Fruit fly (Drosophila melanogaster) whole organism, embryonic: ENCODE measurements around the gene Eip75B.

Experiments
- Abd-B ChIP-seq: fragments of 200-800 bp; sonication (Bioruptor generic); optimal IDR thresholded peaks from 2 replicates; lab custom pipeline; 2018; ENCODE audit warnings: missing biosample characterization, mild to moderate bottlenecking, missing genetic modification characterization, moderate library complexity
- Awh ChIP-seq: fragments of 200-800 bp; sonication (Bioruptor generic); IDR thresholded peaks from 2 replicates; pipeline ENCODE4, ENCODE4 v1.3.6; 2022; ENCODE audit warnings: missing biosample characterization, missing genetic modification characterization
- BtbVII ChIP-seq: fragments of 200-800 bp; sonication (Bioruptor generic); optimal IDR thresholded peaks from 3 replicates; lab custom pipeline; 2017; ENCODE audit warnings: missing biosample characterization, mild to moderate bottlenecking, missing genetic modification characterization
- CG10321 ChIP-seq: fragments of 200-800 bp; sonication (Bioruptor generic); IDR thresholded peaks from 2 replicates; pipeline ENCODE4 v1.3.6; 2022; ENCODE audit warnings: missing biosample characterization, missing genetic modification characterization
- CG10543 ChIP-seq: fragments of 200-800 bp; sonication (Bioruptor generic); optimal IDR thresholded peaks from 3 replicates; lab custom pipeline; 2017; ENCODE audit warnings: missing biosample characterization, mild to moderate bottlenecking, missing genetic modification characterization, moderate library complexity
- CG13894 ChIP-seq: fragments of 200-800 bp; sonication (Bioruptor generic); optimal IDR thresholded peaks from 3 replicates; lab custom pipeline; 2018; ENCODE audit warnings: missing biosample characterization, mild to moderate bottlenecking, missing genetic modification characterization, moderate library complexity
- CG15269 ChIP-seq: fragments of 200-800 bp; sonication (Bioruptor generic); optimal IDR thresholded peaks from 2 replicates; lab custom pipeline; 2018; ENCODE audit warnings: missing biosample characterization, mild to moderate bottlenecking, missing genetic modification characterization, moderate library complexity
- CG31365 ChIP-seq: fragments of 200-800 bp; sonication (Bioruptor generic); optimal IDR thresholded peaks from 2 replicates; lab custom pipeline; 2018; ENCODE audit warnings: missing biosample characterization, mild to moderate bottlenecking, missing genetic modification characterization
- CG32772 ChIP-seq: fragments of 200-800 bp; sonication (Bioruptor generic); IDR thresholded peaks from 2 replicates; pipeline ENCODE4 v1.3.6; 2022; ENCODE audit warnings: missing biosample characterization, missing genetic modification characterization
- CG3847 ChIP-seq: fragments of 200-800 bp; sonication (Bioruptor generic); IDR thresholded peaks from 2 replicates; pipeline ENCODE4 v1.3.6; 2022; ENCODE audit warnings: missing biosample characterization, missing genetic modification characterization
- CG7745 ChIP-seq: fragments of 200-800 bp; sonication (Bioruptor generic); optimal IDR thresholded peaks from 2 replicates; lab custom pipeline; 2018; ENCODE audit warnings: missing biosample characterization, mild to moderate bottlenecking, missing genetic modification characterization, moderate library complexity
- CG8290 ChIP-seq, 3 experiments: fragments of 200-800 bp; sonication (Bioruptor generic); optimal IDR thresholded peaks; 2 replicates each; lab custom pipeline; 2016 to 2019; ENCODE audit warnings: missing biosample characterization in 3 of 3, missing genetic modification characterization in 3 of 3, mild to moderate bottlenecking in 2 of 3, moderate library complexity in 1 of 3
- CG9797 ChIP-seq: fragments of 200-800 bp; sonication (Bioruptor generic); optimal IDR thresholded peaks from 3 replicates; lab custom pipeline; 2018; ENCODE audit warnings: missing biosample characterization, mild to moderate bottlenecking, missing genetic modification characterization
- Camta ChIP-seq: fragments of 200-800 bp; sonication (Bioruptor generic); optimal IDR thresholded peaks from 2 replicates; lab custom pipeline; 2016; ENCODE audit warnings: missing biosample characterization, missing genetic modification characterization
- CoRest ChIP-seq: fragments of 200-800 bp; sonication (Bioruptor generic); optimal IDR thresholded peaks from 3 replicates; lab custom pipeline; 2018; ENCODE audit warnings: missing biosample characterization, mild to moderate bottlenecking, missing genetic modification characterization, moderate library complexity
- Elba2 ChIP-seq: fragments of 200-800 bp; sonication (Bioruptor generic); optimal IDR thresholded peaks from 3 replicates; lab custom pipeline; 2016; ENCODE audit warnings: missing biosample characterization, missing genetic modification characterization
- H2.0 ChIP-seq: fragments of 200-800 bp; sonication (Bioruptor generic); IDR thresholded peaks from 2 replicates; pipeline ENCODE4 v1.3.6; 2022; ENCODE audit warnings: missing biosample characterization, missing genetic modification characterization
- MTF-1 ChIP-seq: fragments of 200-800 bp; sonication (Bioruptor generic); optimal IDR thresholded peaks from 2 replicates; lab custom pipeline; 2018; ENCODE audit warnings: missing biosample characterization, mild to moderate bottlenecking, missing genetic modification characterization, borderline replicate concordance
- Med ChIP-seq: fragments of 200-800 bp; sonication (Bioruptor generic); peaks from one replicate; lab custom pipeline; 2016; ENCODE audit warnings: missing biosample characterization, missing genetic modification characterization, mild to moderate bottlenecking, inconsistent platforms, moderate library complexity
- Sry-δ ChIP-seq: fragments of 200-800 bp; sonication (Bioruptor generic); optimal IDR thresholded peaks from 2 replicates; lab custom pipeline; 2016; ENCODE audit warnings: missing biosample characterization, missing genetic modification characterization
- esg ChIP-seq: fragments of 200-800 bp; sonication (Bioruptor generic); conservative IDR thresholded peaks from 2 replicates; pipeline ENCODE4 v1.3.6; 2022; ENCODE audit warnings: missing biosample characterization, missing genetic modification characterization
- fru ChIP-seq: fragments of >200 bp; optimal IDR thresholded peaks from 2 replicates; lab custom pipeline; 2017
- ftz-f1 ChIP-seq: fragments of 200-800 bp; sonication (Bioruptor generic); optimal IDR thresholded peaks from 2 replicates; lab custom pipeline; 2016; ENCODE audit warnings: missing biosample characterization, missing genetic modification characterization
- insv ChIP-seq, 2 experiments: fragments of 200-800 bp; sonication (Bioruptor generic); optimal IDR thresholded peaks; 3 replicates each; lab custom pipeline; 2016 to 2018; ENCODE audit warnings: missing biosample characterization in 2 of 2, missing genetic modification characterization in 2 of 2
- maf-S ChIP-seq: fragments of 200-800 bp; sonication (Bioruptor generic); optimal IDR thresholded peaks from 2 replicates; lab custom pipeline; 2016; ENCODE audit warnings: missing biosample characterization, missing genetic modification characterization
- nerfin-2 ChIP-seq: fragments of 200-800 bp; sonication (Bioruptor generic); IDR thresholded peaks from 2 replicates; pipeline ENCODE4 v1.3.6; 2022; ENCODE audit warnings: missing biosample characterization, missing genetic modification characterization; ENCODE audit not compliant: partially characterized antibody
- oc ChIP-seq: fragments of 200-800 bp; sonication (Bioruptor generic); optimal IDR thresholded peaks from 2 replicates; lab custom pipeline; 2018; ENCODE audit warnings: missing biosample characterization, mild to moderate bottlenecking, missing genetic modification characterization, moderate library complexity
- pita ChIP-seq: fragments of 200-800 bp; sonication (Bioruptor generic); optimal IDR thresholded peaks from 2 replicates; lab custom pipeline; 2017; ENCODE audit warnings: missing biosample characterization, mild to moderate bottlenecking, missing genetic modification characterization
- rib ChIP-seq: fragments of 200-800 bp; sonication (Bioruptor generic); IDR thresholded peaks from 2 replicates; pipeline ENCODE4 v1.3.6; 2022; ENCODE audit warnings: missing biosample characterization, missing genetic modification characterization
- sc ChIP-seq, 3 experiments: fragments of >200 bp in 2 of 3; fragments of 200-800 bp in 1 of 3; sonication (Bioruptor generic) in 1 of 3; optimal IDR thresholded peaks; 2 replicates in 2 of 3; 3 replicates in 1 of 3; lab custom pipeline; 2017; ENCODE audit warnings: mild to moderate bottlenecking in 1 of 3, missing biosample characterization in 1 of 3, missing genetic modification characterization in 1 of 3, missing genetic modification reagents in 1 of 3
- sd ChIP-seq: fragments of 200-800 bp; sonication (Bioruptor generic); optimal IDR thresholded peaks from 3 replicates; lab custom pipeline; 2018; ENCODE audit warnings: missing biosample characterization, mild to moderate bottlenecking, missing genetic modification characterization, moderate library complexity
- sqz ChIP-seq: fragments of 200-800 bp; sonication (Bioruptor generic); optimal IDR thresholded peaks from 3 replicates; lab custom pipeline; 2018; ENCODE audit warnings: missing biosample characterization, mild to moderate bottlenecking, missing genetic modification characterization
- sr ChIP-seq: fragments of 200-800 bp; sonication (Bioruptor generic); IDR thresholded peaks from 3 replicates; pipeline ENCODE4 v1.3.6; 2022; ENCODE audit warnings: missing biosample characterization, missing genetic modification characterization
- sug ChIP-seq: fragments of 200-800 bp; optimal IDR thresholded peaks from 2 replicates; lab custom pipeline; 2019; ENCODE audit warnings: missing biosample characterization, mild to moderate bottlenecking, missing genetic modification characterization, moderate library complexity
- tin ChIP-seq: fragments of 200-800 bp; sonication (Bioruptor generic); optimal IDR thresholded peaks from 3 replicates; lab custom pipeline; 2016; ENCODE audit warnings: missing biosample characterization, missing genetic modification characterization
- unc-4 ChIP-seq: fragments of 200-800 bp; sonication (Bioruptor generic); IDR thresholded peaks from 2 replicates; pipeline ENCODE4 v1.3.6; 2022; ENCODE audit warnings: missing biosample characterization, missing genetic modification characterization; ENCODE audit not compliant: partially characterized antibody
- usp ChIP-seq: fragments of >200 bp; optimal IDR thresholded peaks from 2 replicates; lab custom pipeline; 2017; ENCODE audit warnings: missing biosample characterization, missing genetic modification characterization
- vvl ChIP-seq: fragments of 200-800 bp; sonication (Bioruptor generic); IDR thresholded peaks from 2 replicates; pipeline ENCODE4 v1.3.6; 2022; ENCODE audit warnings: missing biosample characterization, missing genetic modification characterization

The Eip75B gene

DNA sequence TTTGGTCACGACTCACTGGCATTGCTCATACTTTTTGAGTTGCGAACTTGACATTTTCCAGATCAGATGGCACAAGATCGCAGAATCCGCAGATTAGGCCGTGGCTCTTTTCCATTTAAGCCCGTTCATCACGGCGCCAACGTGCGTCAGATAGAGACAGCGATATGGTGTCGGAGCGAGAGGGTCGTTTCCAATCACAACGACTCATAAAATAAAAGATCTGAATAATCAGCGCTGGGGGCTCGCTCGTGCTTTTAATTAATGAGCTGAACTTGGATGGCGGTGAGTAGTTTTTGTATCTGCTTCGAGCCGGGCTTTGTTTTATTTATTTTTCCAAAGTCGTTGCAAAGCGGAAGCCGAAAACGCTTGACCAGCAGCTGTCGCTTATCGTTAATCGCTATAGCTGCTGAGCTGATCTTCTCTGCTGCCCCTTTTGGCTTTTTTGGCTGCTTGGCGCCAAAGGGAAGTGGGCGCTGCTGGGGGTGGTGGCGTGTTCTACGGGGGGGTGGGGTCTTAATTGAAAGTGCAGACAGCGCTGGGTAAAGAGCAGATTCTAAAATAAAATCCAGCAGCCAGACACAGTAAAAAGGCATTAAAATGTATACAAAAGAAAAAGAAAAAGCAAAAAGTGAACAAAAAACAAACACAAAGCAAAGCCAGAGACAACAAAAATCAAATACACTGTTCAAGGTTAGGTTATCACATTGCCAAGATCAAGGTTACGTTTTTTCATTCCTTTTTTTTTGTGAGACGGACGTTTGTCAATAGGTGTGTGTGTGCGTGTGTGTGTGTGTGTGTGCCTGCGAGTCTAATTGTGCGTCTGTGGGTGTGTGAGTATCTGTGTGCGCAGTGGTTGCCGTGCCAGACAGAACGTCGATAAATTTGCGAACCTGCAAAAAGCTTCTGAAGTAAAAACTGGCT, 142.1 kb downstream of the Eip75B start (continued):
- TF ChIP-seq oc (tag; lab: Kevin White, UChicago) = peak; percentile 4
- no peak for TF ChIP-seq pita (GFP tag; lab: Kevin White, UChicago)
- no peak for TF ChIP-seq unc-4 (GFP tag; lab: Robert Waterston, UW)
- no peak for TF ChIP-seq fru (lab: Kevin White, UChicago)
- no peak for TF ChIP-seq CG32772 (GFP tag; lab: Robert Waterston, UW)
- peak; percentile 24 for TF ChIP-seq CG15269 (tag; lab: Kevin White, UChicago)
- TF ChIP-seq insv (GFP tag; optimal IDR thresholded peaks at IDR 0.05; lab: Kevin White, UChicago) = no peak
- no peak for TF ChIP-seq maf-S (GFP tag; lab: Kevin White, UChicago)
- peak; percentile 90 for TF ChIP-seq sug (tag; lab: Kevin White, UChicago)
- peak; percentile 65; the same call in 1 of the 2 replicates for TF ChIP-seq rib (GFP tag; lab: Robert Waterston, UW)
- peak; percentile 42 for TF ChIP-seq CG10543 (GFP tag; lab: Kevin White, UChicago)
- no peak for TF ChIP-seq Camta
- peak; percentile 21 for TF ChIP-seq CG13894
- TF ChIP-seq BtbVII = no peak
- peak; percentile 15 for TF ChIP-seq Elba2 (GFP tag; lab: Kevin White, UChicago)
- TF ChIP-seq Awh (GFP tag; lab: Robert Waterston, UW) = peak; percentile 93
- no peak for TF ChIP-seq esg (GFP tag; lab: Robert Waterston, UW)
- TF ChIP-seq Med (GFP tag; lab: Kevin White, UChicago) = peak; percentile 80
- TF ChIP-seq CG10321 (GFP tag; lab: Robert Waterston, UW) = 0 out of 2 replicates have a peak, but pooled peaks have one; percentile 51
- TF ChIP-seq sr (GFP tag; lab: Robert Waterston, UW) = no peak
- TF ChIP-seq MTF-1 = no peak
- peak; percentile 26 for TF ChIP-seq Abd-B (GFP tag; lab: Kevin White, UChicago)
- no peak for TF ChIP-seq nerfin-2 (GFP tag; lab: Robert Waterston, UW)
- TF ChIP-seq CG31365 = no peak
- TF ChIP-seq usp = no peak
- TF ChIP-seq sc (optimal IDR thresholded peaks at IDR 0.05; lab: Kevin White, UChicago) = no peak
- no peak for TF ChIP-seq sc (GFP tag; optimal IDR thresholded peaks at IDR 0.05; lab: Kevin White, UChicago)
- no peak for TF ChIP-seq Sry-δ
- TF ChIP-seq CG8290 (GFP tag; optimal IDR thresholded peaks at IDR 0.05; lab: Kevin White, UChicago) = no peak
- peak in 1 of 2 experiments; percentile 15 for TF ChIP-seq CG8290 (tag; optimal IDR thresholded peaks at IDR 0.05; lab: Kevin White, UChicago)
- peak; percentile 14 for TF ChIP-seq sd
- TF ChIP-seq sqz (GFP tag; lab: Kevin White, UChicago) = peak; percentile 61
- TF ChIP-seq vvl (GFP tag; lab: Robert Waterston, UW) = peak; percentile 73
- TF ChIP-seq CG7745 (tag; lab: Kevin White, UChicago) = no peak

dm6 chr3L:17921462-17921861, 143.0 kb downstream of the Eip75B start:
- TF ChIP-seq CoRest = no peak
- TF ChIP-seq tin (GFP tag; lab: Kevin White, UChicago) = no peak
- peak; percentile 62 for TF ChIP-seq ftz-f1 (GFP tag; lab: Kevin White, UChicago)
- no peak for TF ChIP-seq CG9797 (GFP tag; lab: Kevin White, UChicago)
- TF ChIP-seq H2.0 = no peak
- no peak for TF ChIP-seq CG3847 (GFP tag; lab: Robert Waterston, UW)
